Fruit fly (Drosophila melanogaster): ENCODE measurements around the gene CG32639.

- no peak for TF ChIP-seq rn (GFP tag; IDR thresholded peaks at IDR 0.05)
- TF ChIP-seq Ets98B (GFP tag; IDR thresholded peaks at IDR 0.05) = no peak; the same call in none of the 2 replicates
- TF ChIP-seq CG17806 (tag; optimal IDR thresholded peaks at IDR 0.05) = no peak
- no peak for TF ChIP-seq CG8301 (tag; optimal IDR thresholded peaks at IDR 0.05)
Measured at dm6 chrX:13272676-13273233, 36.4 kb upstream of the CG32639 start.
